Worm (Caenorhabditis elegans) whole organism, L4/young adult: Measurements from ENCODE around the gene tcer-1.
"Not testable (repeated sequence)": the region's sequence is repeated elsewhere in the genome, so short reads cannot be mapped to it uniquely, and the experiment has no call there.

ENCODE experiments used
- W03F9.2 ChIP-seq: fragments of 150-350 bp; optimal IDR thresholded peaks from 2 replicates; lab custom pipeline; 2014; ENCODE audit warnings: missing biosample characterization, missing genetic modification characterization
- dao-5 ChIP-seq: sonication (generic microtip); optimal IDR thresholded peaks from 2 replicates; lab custom pipeline; 2016; ENCODE audit warnings: missing genotype, missing genetic modification characterization, moderate library complexity, missing compliant biosample characterization
- him-1 ChIP-seq: sonication (generic microtip); optimal IDR thresholded peaks from 2 replicates; lab custom pipeline; 2016; ENCODE audit warnings: missing genotype, missing genetic modification reagents, missing genetic modification characterization, missing compliant biosample characterization

Gene tcer-1

DNA sequence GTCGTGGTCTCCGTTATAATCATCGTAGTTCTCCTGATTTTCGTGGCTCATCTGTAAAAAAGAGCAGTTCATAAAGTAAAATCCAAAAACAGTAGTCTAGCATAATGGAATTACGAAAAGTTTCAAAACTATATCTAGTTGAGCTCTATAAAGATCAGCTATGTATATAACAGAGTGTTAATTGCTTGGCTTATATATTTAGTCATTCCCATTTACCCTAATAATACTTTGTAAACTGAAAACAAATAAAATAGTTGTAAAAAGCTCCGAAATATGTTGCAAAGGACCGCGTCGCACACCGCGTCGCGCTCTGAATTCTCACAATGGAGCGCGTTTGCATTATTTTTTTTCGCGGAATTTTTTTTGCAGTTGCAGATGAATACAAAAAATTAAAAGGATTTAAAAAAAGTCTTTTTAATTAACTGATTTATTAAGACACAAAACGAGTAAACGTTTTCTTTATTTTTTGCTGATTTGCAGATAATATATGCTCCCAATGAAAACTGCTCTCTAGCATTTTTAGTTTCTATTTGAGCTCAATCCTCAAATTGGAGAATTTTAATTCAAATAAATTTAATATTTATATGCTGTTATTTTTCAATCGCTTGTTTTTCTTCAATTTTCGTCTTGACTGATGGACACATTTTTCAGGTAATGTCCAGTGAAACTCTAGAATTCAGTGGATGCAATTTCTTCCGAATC is at the start of gene tcer-1, which contains the start of gene ZK1127.5:
TSS of gene tcer-1 (minus strand) at position 51 of the 702 bp plus-strand sequence.
TSS of gene ZK1127.5 (plus strand) at position 652 of the 702 bp plus-strand sequence.
- no peak for TF ChIP-seq dao-5 (tag; lab: Kevin White, UChicago)
- peak; percentile 74 for TF ChIP-seq W03F9.2 (tag; lab: Kevin White, UChicago)
- TF ChIP-seq him-1 (tag; lab: Kevin White, UChicago), result no peak

DNA sequence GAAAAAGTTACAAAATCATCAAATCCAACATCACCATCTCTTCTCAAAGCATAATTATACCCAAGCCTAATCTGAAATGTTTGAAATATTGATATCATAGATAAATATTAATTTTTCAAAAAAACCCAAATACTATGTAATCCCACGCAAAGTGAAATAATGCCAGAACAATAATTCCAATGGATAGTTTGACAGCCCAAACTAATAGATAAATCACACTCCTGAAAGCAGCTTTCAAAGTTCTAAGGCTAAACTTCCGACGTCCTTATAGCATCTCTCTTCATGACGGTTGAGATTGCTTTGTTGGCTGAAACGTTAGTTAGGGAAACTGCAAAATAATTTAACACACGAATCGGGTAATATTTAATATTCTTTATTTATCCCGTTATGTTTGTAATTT is 49.4 kb upstream of the tcer-1 start:
- TF ChIP-seq him-1 (tag; lab: Kevin White, UChicago) (no peak), dao-5 (tag; lab: Kevin White, UChicago) (no peak), W03F9.2 (tag; lab: Kevin White, UChicago) (no peak)

DNA sequence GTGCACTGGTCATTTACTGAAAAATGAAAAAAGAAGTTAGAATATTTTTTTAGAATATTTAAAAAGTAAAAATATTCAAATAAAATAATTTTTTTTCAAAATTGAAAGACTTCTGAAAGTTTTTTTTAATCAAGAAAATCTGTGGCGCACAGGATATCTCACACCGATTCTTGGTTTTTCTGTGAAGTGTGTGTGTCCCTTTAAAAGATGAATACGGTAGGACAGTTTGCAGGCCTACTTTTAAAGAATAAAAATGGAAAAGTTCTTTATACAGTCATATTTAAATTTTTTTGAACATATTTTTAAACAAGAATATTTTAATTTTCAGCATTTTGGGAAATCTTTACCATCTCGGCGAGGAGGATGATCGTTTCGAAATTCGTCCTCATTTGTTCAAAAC is 48.7 kb upstream of the tcer-1 start, which contains the start of gene mct-5:
TSS of gene mct-5 (minus strand) at position 16 of the 400 bp plus-strand sequence.
- TF ChIP-seq him-1 (tag; lab: Kevin White, UChicago), result no peak
- no peak for TF ChIP-seq dao-5 (tag; lab: Kevin White, UChicago)
- TF ChIP-seq W03F9.2 (tag; lab: Kevin White, UChicago), result no peak

DNA sequence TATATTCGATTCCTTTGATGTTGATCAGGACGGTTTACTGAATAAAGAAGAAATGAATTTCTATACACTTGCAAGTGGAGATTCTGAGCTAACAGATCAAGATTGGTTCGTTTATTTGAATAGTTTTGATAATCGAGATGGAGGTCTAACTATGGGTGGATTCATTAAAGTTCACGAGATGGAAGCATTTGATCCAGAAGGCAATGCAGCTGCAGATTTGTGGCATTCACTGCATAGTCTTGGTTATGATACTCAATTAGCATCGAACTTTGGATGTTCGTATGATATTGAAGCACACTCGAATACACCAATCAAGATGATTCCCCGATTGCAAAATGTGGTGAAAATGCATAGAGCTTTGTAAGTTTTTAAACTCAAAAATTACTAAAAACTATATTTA is 46.1 kb upstream of the tcer-1 start:
- no peak for TF ChIP-seq dao-5 (tag; lab: Kevin White, UChicago)
- TF ChIP-seq him-1 (tag; lab: Kevin White, UChicago), result no peak
- TF ChIP-seq W03F9.2 (tag; lab: Kevin White, UChicago), result no peak

DNA sequence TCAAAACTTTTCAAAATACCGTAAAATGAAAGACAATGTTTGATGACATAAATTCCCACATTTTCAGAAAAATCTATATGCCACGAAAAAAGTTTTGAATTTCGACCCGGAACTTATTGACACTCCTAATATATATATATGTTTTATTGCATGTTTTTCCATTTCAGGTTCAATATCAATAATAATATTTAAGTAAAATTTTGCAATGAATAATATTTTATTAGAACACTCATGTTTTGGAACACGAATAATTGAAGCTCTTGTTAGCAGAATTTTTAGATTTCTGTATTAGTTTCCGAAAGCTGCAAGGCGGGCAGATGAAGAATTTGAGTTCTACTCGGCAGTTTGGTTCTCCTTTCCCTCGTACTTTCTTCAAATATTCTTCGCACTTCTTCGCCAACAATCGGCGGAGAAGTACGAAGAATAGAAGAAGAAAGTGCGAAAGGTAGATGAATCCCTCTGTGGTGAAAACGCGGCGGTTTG is 43.5 kb upstream of the tcer-1 start, which contains the start of gene T02G5.3:
TSS of gene T02G5.3 (plus strand) at position 51 of the 483 bp plus-strand sequence.
- TF ChIP-seq W03F9.2 (tag; lab: Kevin White, UChicago) (no peak), him-1 (tag; lab: Kevin White, UChicago) (no peak), dao-5 (tag; lab: Kevin White, UChicago) (no peak)

DNA sequence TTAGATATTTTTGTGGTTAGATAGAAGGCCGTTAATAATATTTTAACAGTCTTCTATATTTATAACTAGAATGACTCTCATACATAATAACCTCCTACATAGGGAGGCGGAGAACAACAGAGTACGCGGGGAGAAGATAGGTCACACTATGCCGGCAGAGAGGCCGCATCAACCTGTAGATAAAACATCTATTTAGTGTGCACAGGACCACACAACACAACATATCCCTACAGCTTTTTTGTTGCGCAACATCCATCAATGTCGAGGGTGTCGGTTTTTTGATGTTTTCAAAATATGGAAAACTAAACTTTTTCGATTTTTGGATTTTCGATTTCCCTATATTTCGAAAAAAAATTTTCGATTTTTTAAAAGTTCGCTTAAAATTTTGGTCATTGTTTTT is 41.0 kb upstream of the tcer-1 start:
- no peak for TF ChIP-seq W03F9.2 (tag; lab: Kevin White, UChicago)

DNA sequence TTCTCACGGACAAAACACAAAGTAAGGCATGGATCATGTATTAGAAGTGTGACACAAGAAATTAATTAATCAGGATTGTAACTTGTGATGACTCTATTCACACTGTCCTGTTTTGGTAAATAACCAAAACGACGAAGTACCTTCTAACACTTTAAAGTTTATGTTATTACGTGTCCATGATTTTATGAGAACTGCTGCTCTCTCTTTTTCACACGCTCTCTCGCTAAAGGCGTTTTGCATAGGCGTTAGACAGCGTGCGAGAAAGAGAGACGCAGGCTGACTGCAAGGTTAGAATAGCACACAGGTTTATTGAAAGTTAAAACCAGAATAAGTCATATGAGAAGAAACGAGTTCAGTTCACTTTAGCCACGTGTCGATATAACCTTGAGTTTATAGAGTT is 40.2 kb upstream of the tcer-1 start:
- TF ChIP-seq dao-5 (tag; lab: Kevin White, UChicago), result no peak
- TF ChIP-seq him-1 (tag; lab: Kevin White, UChicago), result no peak
- no peak for TF ChIP-seq W03F9.2 (tag; lab: Kevin White, UChicago)

DNA sequence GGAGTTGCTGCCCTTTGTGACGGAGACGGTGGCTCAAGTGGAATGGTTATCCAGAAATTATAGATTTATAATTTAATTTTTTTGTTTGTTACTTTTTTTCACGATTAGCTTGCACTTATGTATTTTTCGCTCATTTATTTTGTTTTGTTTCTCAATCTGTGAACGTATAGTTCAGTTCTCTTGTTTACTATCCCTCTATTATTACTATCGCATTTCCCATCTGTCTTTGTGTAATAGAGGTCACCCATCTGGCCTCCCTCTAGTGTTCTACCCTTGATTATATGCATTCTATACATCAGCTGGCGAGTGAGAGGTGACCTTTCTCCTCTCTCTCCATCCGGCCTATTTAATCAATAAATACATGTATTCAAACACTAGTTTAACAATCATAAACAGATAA is 34.1 kb upstream of the tcer-1 start, which contains the start of the genes T02G5.14 and T02G5.15:
TSS of gene T02G5.14 (plus strand) at position 301 of the 400 bp plus-strand sequence.
TSS of gene T02G5.15 (plus strand) at position 301 of the 400 bp plus-strand sequence.
- not testable (repeated sequence) for TF ChIP-seq him-1, W03F9.2, dao-5 (tag; lab: Kevin White, UChicago)

DNA sequence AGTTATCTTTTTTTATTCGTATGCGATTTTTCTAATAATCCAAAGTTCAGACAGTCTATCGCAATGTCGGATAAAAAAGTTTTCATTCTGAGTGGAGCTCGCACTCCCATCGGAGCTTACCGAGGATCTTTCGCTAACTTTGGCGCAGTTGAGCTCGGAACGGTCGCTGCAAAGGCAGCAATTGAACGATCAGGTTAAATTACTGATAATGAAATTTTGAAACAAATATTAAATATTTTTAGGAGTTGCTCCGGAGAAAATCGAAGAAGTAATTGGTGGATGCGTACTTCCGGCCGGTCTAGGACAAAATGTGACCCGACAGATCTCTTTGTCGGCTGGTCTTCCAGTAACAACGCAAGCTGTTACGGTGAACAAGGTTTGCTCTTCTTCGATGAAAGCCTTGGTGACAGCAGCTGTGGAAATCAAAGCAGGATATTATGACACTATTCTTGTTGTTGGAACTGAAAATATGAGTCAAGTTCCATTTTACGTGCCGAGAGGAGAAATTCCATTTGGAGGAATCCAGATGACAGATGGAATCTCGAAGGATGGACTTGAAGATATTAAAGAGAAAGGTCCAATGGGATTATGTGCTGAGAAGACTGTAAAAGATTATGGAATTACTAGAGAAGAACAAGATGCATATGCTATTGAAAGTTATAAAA is 25.8 kb upstream of the tcer-1 start, which contains the start of gene T02G5.7:
TSS of gene T02G5.7 (plus strand) at position 51 of the 665 bp plus-strand sequence.
- no peak for TF ChIP-seq W03F9.2 (tag; lab: Kevin White, UChicago)
- no peak for TF ChIP-seq dao-5 (tag; lab: Kevin White, UChicago)
- TF ChIP-seq him-1 (tag; lab: Kevin White, UChicago), result no peak

DNA sequence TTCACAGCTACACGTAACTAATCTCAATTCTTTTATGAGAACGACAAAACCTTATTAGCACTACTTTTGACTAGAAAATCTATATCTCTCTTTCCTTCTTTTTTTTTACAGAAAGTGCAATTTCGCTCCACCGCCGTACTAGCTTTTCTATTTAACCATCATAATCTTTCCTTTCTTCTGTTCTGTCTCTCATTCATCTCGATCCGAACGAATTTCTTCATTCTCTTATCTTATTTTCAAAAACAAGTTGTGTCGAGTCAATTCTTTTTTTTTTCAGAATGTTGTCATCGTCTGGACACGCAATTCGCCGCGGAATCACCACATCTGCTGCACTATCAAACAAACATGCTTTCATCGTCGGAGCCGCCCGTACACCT is 23.7 kb upstream of the tcer-1 start, which contains the start of gene kat-1:
TSS of gene kat-1 (plus strand) at position 278 of the 377 bp plus-strand sequence.
- TF ChIP-seq him-1 (tag; lab: Kevin White, UChicago) (no peak), dao-5 (tag; lab: Kevin White, UChicago) (no peak), W03F9.2 (tag; lab: Kevin White, UChicago) (no peak)

DNA sequence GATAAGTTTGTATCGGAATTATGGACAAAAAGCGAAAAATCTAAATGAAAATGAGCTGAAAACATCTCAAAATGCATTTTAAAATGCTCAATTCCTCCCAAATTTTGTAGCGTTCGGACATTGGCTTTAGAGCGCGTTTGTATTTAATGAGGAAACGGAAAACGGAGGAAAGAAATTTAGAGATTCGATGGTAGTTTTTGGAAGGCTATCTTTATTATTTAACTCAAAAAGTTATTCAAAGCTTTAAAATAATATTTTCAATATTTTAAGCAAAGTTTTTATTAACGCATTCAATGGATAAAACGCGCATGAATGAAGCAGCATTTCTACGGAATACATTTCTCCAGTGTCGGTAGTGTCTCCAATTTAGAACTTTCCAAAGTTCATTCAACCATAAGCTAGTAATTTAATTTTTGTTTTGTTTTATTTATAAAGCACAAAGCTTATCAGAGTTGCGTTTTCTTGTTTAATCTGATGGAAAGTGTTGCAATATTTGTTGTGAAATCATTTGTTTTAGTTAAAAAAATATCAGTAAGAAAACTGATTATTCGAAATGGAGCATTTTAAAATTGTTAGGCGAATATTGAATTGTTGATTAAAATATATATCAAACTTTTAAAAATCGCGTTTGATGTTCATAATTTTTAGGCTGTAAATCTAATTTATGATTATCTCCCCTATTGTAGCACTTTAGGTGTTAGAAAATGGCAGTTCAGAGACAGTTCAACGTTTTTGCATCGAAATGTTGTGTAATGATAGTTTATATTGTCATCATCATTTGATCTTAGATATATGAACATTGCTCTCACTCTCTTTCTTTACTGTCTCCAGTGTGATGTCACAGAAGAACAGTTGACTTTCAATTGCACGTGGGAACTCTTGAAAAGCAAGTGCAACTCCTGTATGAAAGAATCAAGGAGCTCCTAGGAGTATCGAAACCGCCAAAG is 23.0 kb upstream of the tcer-1 start:
- TF ChIP-seq dao-5 (tag; lab: Kevin White, UChicago) (no peak), him-1 (tag; lab: Kevin White, UChicago) (peak; percentile 11), W03F9.2 (tag; lab: Kevin White, UChicago) (peak; percentile 58)

DNA sequence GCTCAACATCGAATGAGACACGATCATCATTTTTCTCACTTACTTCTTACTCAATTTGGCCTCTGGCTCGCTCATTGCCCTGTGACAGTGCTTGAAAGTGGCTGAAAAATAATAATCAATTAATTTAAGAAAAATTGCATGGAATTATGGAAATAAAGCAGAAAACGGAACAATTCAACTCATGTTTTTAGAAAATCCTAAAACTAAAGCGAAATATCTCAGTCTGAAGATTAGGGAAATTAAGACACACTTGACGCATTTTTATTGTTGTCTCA is 22.4 kb upstream of the tcer-1 start, which contains the start of gene kars-1:
TSS of gene kars-1 (minus strand) at position 101 of the 275 bp plus-strand sequence.
- TF ChIP-seq W03F9.2 (tag; lab: Kevin White, UChicago) (no peak), dao-5 (tag; lab: Kevin White, UChicago) (no peak), him-1 (tag; lab: Kevin White, UChicago) (no peak)
